Fruit fly (Drosophila melanogaster) whole organism, embryonic: ENCODE measurements around the gene CG43063.
A peak's percentile ranks its signal among the peaks of the same experiment; 100 is the strongest.

Experiments
- Asciz ChIP-seq: fragments of 200-800 bp; sonication (Bioruptor generic); optimal IDR thresholded peaks from 2 replicates; lab custom pipeline; 2017; ENCODE audit warnings: missing biosample characterization, mild to moderate bottlenecking, missing genetic modification characterization, missing genetic modification reagents
- CG10274 ChIP-seq: fragments of 200-800 bp; sonication (Bioruptor generic); optimal IDR thresholded peaks from 3 replicates; lab custom pipeline; 2017; ENCODE audit warnings: missing biosample characterization, mild to moderate bottlenecking, missing genetic modification characterization
- CG10431 ChIP-seq: fragments of 200-800 bp; sonication (Bioruptor generic); optimal IDR thresholded peaks from 3 replicates; lab custom pipeline; 2018; ENCODE audit warnings: missing biosample characterization, mild to moderate bottlenecking, missing genetic modification characterization
- CG11085 ChIP-seq: fragments of 200-800 bp; sonication (Bioruptor generic); IDR thresholded peaks from 2 replicates; pipeline ENCODE4 v1.3.6; 2022; ENCODE audit warnings: missing biosample characterization, missing genetic modification characterization
- CG11695 ChIP-seq: fragments of 200-800 bp; sonication (Bioruptor generic); IDR thresholded peaks from 3 replicates; pipeline ENCODE4 v1.3.6; 2022; ENCODE audit warnings: missing biosample characterization, missing genetic modification characterization
- CG12155 ChIP-seq: fragments of 200-800 bp; sonication (Bioruptor generic); optimal IDR thresholded peaks from 3 replicates; lab custom pipeline; 2016; ENCODE audit warnings: missing biosample characterization, missing genetic modification characterization
- CG17385 ChIP-seq: fragments of 200-800 bp; sonication (Bioruptor generic); optimal IDR thresholded peaks from 3 replicates; lab custom pipeline; 2018; ENCODE audit warnings: missing biosample characterization, mild to moderate bottlenecking, missing genetic modification characterization
- CG17829 ChIP-seq: fragments of 200-800 bp; optimal IDR thresholded peaks from 2 replicates; lab custom pipeline; 2019; ENCODE audit warnings: missing biosample characterization, mild to moderate bottlenecking, missing genetic modification characterization, moderate library complexity
- CG3065 ChIP-seq: fragments of 200-800 bp; sonication (Bioruptor generic); optimal IDR thresholded peaks from 2 replicates; lab custom pipeline; 2016; ENCODE audit warnings: missing biosample characterization, missing genetic modification characterization
- CG6813 ChIP-seq: fragments of 200-800 bp; sonication (Bioruptor generic); optimal IDR thresholded peaks from 2 replicates; lab custom pipeline; 2017; ENCODE audit warnings: missing biosample characterization, missing genetic modification characterization, mild to moderate bottlenecking, moderate library complexity, missing genetic modification reagents
- CG8388 ChIP-seq: fragments of 200-800 bp; sonication (Bioruptor generic); optimal IDR thresholded peaks from 2 replicates; lab custom pipeline; 2019; ENCODE audit warnings: missing biosample characterization, mild to moderate bottlenecking, missing genetic modification characterization, moderate library complexity
- CG9727 ChIP-seq: fragments of 200-800 bp; sonication (Bioruptor generic); optimal IDR thresholded peaks from 3 replicates; lab custom pipeline; 2017; ENCODE audit warnings: missing biosample characterization, mild to moderate bottlenecking, missing genetic modification characterization
- CTCF ChIP-seq: fragments of 200-800 bp; sonication (Bioruptor generic); optimal IDR thresholded peaks from 2 replicates; lab custom pipeline; 2017; ENCODE audit warnings: missing biosample characterization, mild to moderate bottlenecking, missing genetic modification characterization, moderate library complexity
- D19A ChIP-seq: fragments of 200-800 bp; optimal IDR thresholded peaks from 3 replicates; lab custom pipeline; 2019; ENCODE audit warnings: missing biosample characterization, mild to moderate bottlenecking, missing genetic modification characterization, moderate library complexity
- E2f2 ChIP-seq: fragments of 200-800 bp; sonication (Bioruptor generic); IDR thresholded peaks from 2 replicates; pipeline ENCODE4 v1.3.6; 2022; ENCODE audit warnings: missing biosample characterization, missing genetic modification characterization
- ERR ChIP-seq: fragments of 200-800 bp; sonication (Bioruptor generic); optimal IDR thresholded peaks from 2 replicates; lab custom pipeline; 2016; ENCODE audit warnings: missing biosample characterization, missing genetic modification characterization
- HLH4C ChIP-seq: fragments of 200-800 bp; sonication (Bioruptor generic); IDR thresholded peaks from 3 replicates; pipeline ENCODE4 v1.3.6; 2022; ENCODE audit warnings: missing biosample characterization, missing genetic modification characterization; ENCODE audit not compliant: partially characterized antibody
- Hmr ChIP-seq: fragments of 200-800 bp; sonication (Bioruptor generic); optimal IDR thresholded peaks from 3 replicates; lab custom pipeline; 2017; ENCODE audit warnings: mild to moderate bottlenecking, missing biosample characterization, missing genetic modification reagents, missing genetic modification characterization
- Max ChIP-seq: fragments of 200-800 bp; sonication (Bioruptor generic); optimal IDR thresholded peaks from 2 replicates; lab custom pipeline; 2016; ENCODE audit warnings: missing biosample characterization, mild to moderate bottlenecking, missing genetic modification characterization
- NC2α ChIP-seq: fragments of 200-800 bp; sonication (Bioruptor generic); optimal IDR thresholded peaks from 2 replicates; lab custom pipeline; 2016; ENCODE audit warnings: missing biosample characterization, missing genetic modification characterization
- Oli ChIP-seq: fragments of 200-800 bp; sonication (Bioruptor generic); optimal IDR thresholded peaks from 2 replicates; lab custom pipeline; 2018; ENCODE audit warnings: missing biosample characterization, mild to moderate bottlenecking, missing genetic modification characterization, moderate library complexity
- Trl ChIP-seq, 3 experiments: fragments of >200 bp in 2 of 3; fragments of 200-800 bp in 1 of 3; sonication (Bioruptor generic) in 1 of 3; optimal IDR thresholded peaks; 2 replicates in 1 of 3; 3 replicates in 2 of 3; lab custom pipeline; 2016 to 2017; ENCODE audit warnings: missing biosample characterization in 1 of 3, missing genetic modification characterization in 1 of 3
- abd-A ChIP-seq: fragments of 200-800 bp; sonication (Bioruptor generic); optimal IDR thresholded peaks from 3 replicates; lab custom pipeline; 2019; ENCODE audit warnings: missing biosample characterization, mild to moderate bottlenecking, missing genetic modification characterization, moderate library complexity
- ap ChIP-seq: fragments of 200-800 bp; sonication (Bioruptor generic); IDR thresholded peaks from 2 replicates; pipeline ENCODE4 v1.3.6; 2022; ENCODE audit warnings: missing biosample characterization, missing genetic modification characterization
- dimm ChIP-seq: fragments of 200-800 bp; sonication (Bioruptor generic); IDR thresholded peaks from 2 replicates; pipeline ENCODE4 v1.3.6; 2022; ENCODE audit warnings: missing biosample characterization, missing genetic modification characterization
- ftz-f1 ChIP-seq: fragments of 200-800 bp; sonication (Bioruptor generic); optimal IDR thresholded peaks from 2 replicates; lab custom pipeline; 2016; ENCODE audit warnings: missing biosample characterization, missing genetic modification characterization
- gcm2 ChIP-seq: fragments of 200-800 bp; sonication (Bioruptor generic); optimal IDR thresholded peaks from 2 replicates; lab custom pipeline; 2016; ENCODE audit warnings: missing biosample characterization, missing genetic modification characterization
- hkb ChIP-seq, 2 experiments: fragments of 200-800 bp in 1 of 2; fragments of >200 bp in 1 of 2; sonication (Bioruptor generic) in 1 of 2; IDR thresholded peaks in 1 of 2; optimal IDR thresholded peaks in 1 of 2; 2 replicates each; pipeline versions ENCODE4 v1.3.6 to Lab custom; 2017 to 2022; ENCODE audit warnings: missing biosample characterization in 1 of 2, missing genetic modification characterization in 1 of 2
- hth ChIP-seq: fragments of >200 bp; optimal IDR thresholded peaks from 2 replicates; lab custom pipeline; 2017; ENCODE audit warnings: inconsistent platforms
- inv ChIP-seq: fragments of 200-800 bp; sonication (Bioruptor generic); IDR thresholded peaks from 2 replicates; pipeline ENCODE4 v1.3.6; 2022; ENCODE audit warnings: missing biosample characterization, missing genetic modification characterization; ENCODE audit not compliant: partially characterized antibody
- luna ChIP-seq: fragments of 200-800 bp; sonication (Bioruptor generic); optimal IDR thresholded peaks from 2 replicates; lab custom pipeline; 2016; ENCODE audit warnings: missing biosample characterization, missing genetic modification characterization
- mam ChIP-seq: fragments of 200-800 bp; sonication (Bioruptor generic); optimal IDR thresholded peaks from 3 replicates; lab custom pipeline; 2016; ENCODE audit warnings: missing biosample characterization, missing genetic modification characterization
- nerfin-2 ChIP-seq: fragments of 200-800 bp; sonication (Bioruptor generic); IDR thresholded peaks from 2 replicates; pipeline ENCODE4 v1.3.6; 2022; ENCODE audit warnings: missing biosample characterization, missing genetic modification characterization; ENCODE audit not compliant: partially characterized antibody
- nom ChIP-seq: fragments of 200-800 bp; sonication (Bioruptor generic); optimal IDR thresholded peaks from 2 replicates; lab custom pipeline; 2017; ENCODE audit warnings: missing biosample characterization, missing genetic modification characterization, mild to moderate bottlenecking, moderate library complexity, missing genetic modification reagents
- pb ChIP-seq: fragments of 200-800 bp; sonication (Bioruptor generic); optimal IDR thresholded peaks from 3 replicates; lab custom pipeline; 2016; ENCODE audit warnings: missing biosample characterization, missing genetic modification characterization
- pho ChIP-seq: fragments of 200-800 bp; sonication (Bioruptor generic); optimal IDR thresholded peaks from 2 replicates; lab custom pipeline; 2016; ENCODE audit warnings: missing biosample characterization, missing genetic modification characterization
- pita ChIP-seq: fragments of 200-800 bp; sonication (Bioruptor generic); optimal IDR thresholded peaks from 2 replicates; lab custom pipeline; 2017; ENCODE audit warnings: missing biosample characterization, mild to moderate bottlenecking, missing genetic modification characterization
- pum ChIP-seq: fragments of 200-800 bp; sonication (Bioruptor generic); optimal IDR thresholded peaks from 2 replicates; lab custom pipeline; 2016; ENCODE audit warnings: missing biosample characterization, missing genetic modification characterization
- salm ChIP-seq: fragments of 200-800 bp; sonication (Bioruptor generic); optimal IDR thresholded peaks from 2 replicates; lab custom pipeline; 2018; ENCODE audit warnings: missing biosample characterization, mild to moderate bottlenecking, missing genetic modification characterization
- shn ChIP-seq: fragments of 200-800 bp; sonication (Bioruptor generic); optimal IDR thresholded peaks from 3 replicates; lab custom pipeline; 2016; ENCODE audit warnings: missing biosample characterization, missing genetic modification characterization
- sim ChIP-seq: fragments of 200-800 bp; sonication (Bioruptor generic); IDR thresholded peaks from 2 replicates; pipeline ENCODE4 v1.3.6; 2022; ENCODE audit warnings: missing biosample characterization, missing genetic modification characterization
- sob ChIP-seq: fragments of 200-800 bp; sonication (Bioruptor generic); IDR thresholded peaks from 2 replicates; pipeline ENCODE4 v1.3.6; 2022; ENCODE audit warnings: missing biosample characterization, missing genetic modification characterization
- sug ChIP-seq: fragments of 200-800 bp; optimal IDR thresholded peaks from 2 replicates; lab custom pipeline; 2019; ENCODE audit warnings: missing biosample characterization, mild to moderate bottlenecking, missing genetic modification characterization, moderate library complexity
- tgo ChIP-seq: fragments of 200-800 bp; sonication (Bioruptor generic); IDR thresholded peaks from 3 replicates; pipeline ENCODE4 v1.3.6; 2022; ENCODE audit warnings: missing biosample characterization, missing genetic modification characterization
- tio ChIP-seq: fragments of 200-800 bp; sonication (Bioruptor generic); optimal IDR thresholded peaks from 2 replicates; lab custom pipeline; 2017; ENCODE audit warnings: missing biosample characterization, missing genetic modification characterization, inconsistent platforms
- tll ChIP-seq, 2 experiments: fragments of 200-800 bp in 1 of 2; fragments of >200 bp in 1 of 2; sonication (Bioruptor generic) in 1 of 2; optimal IDR thresholded peaks; 2 replicates each; lab custom pipeline; 2017 to 2019; ENCODE audit warnings: missing biosample characterization in 2 of 2, missing genetic modification characterization in 2 of 2, mild to moderate bottlenecking in 1 of 2, moderate library complexity in 1 of 2
- tna ChIP-seq: fragments of 200-800 bp; sonication (Bioruptor generic); IDR thresholded peaks from 2 replicates; pipeline ENCODE4 v1.3.6; 2022; ENCODE audit warnings: missing biosample characterization, missing genetic modification characterization; ENCODE audit not compliant: partially characterized antibody
- trem ChIP-seq: fragments of 200-800 bp; optimal IDR thresholded peaks from 3 replicates; lab custom pipeline; 2019; ENCODE audit warnings: missing biosample characterization, mild to moderate bottlenecking, missing genetic modification characterization, moderate library complexity
- unpg ChIP-seq: fragments of 200-800 bp; sonication (Bioruptor generic); optimal IDR thresholded peaks from 3 replicates; lab custom pipeline; 2018; ENCODE audit warnings: missing biosample characterization, mild to moderate bottlenecking, missing genetic modification characterization, moderate library complexity
- zen ChIP-seq: fragments of 200-800 bp; sonication (Bioruptor generic); optimal IDR thresholded peaks from 3 replicates; lab custom pipeline; 2018; ENCODE audit warnings: missing biosample characterization, mild to moderate bottlenecking, missing genetic modification characterization, moderate library complexity

CG43063 gene

dm6 chr3R:13051298-13051723 is 34.7 kb upstream of the CG43063 start, which contains the start of gene CG7966 (continued):
- TF ChIP-seq mam (GFP tag; lab: Kevin White, UChicago) (no peak), Trl (optimal IDR thresholded peaks at IDR 0.05; lab: Kevin White, UChicago) (peak; percentile 65 to 81), Trl (GFP tag; optimal IDR thresholded peaks at IDR 0.05; lab: Kevin White, UChicago) (no peak), sug (tag; lab: Kevin White, UChicago) (peak; percentile 28), tna (GFP tag; lab: Robert Waterston, UW) (peak; percentile 30; the same call in 1 of the 2 replicates), tio (GFP tag; lab: Kevin White, UChicago) (no peak), NC2α (GFP tag; lab: Kevin White, UChicago) (peak; percentile 10), CG10431 (GFP tag; lab: Kevin White, UChicago) (peak; percentile 10), luna (no peak), CTCF (GFP tag; lab: Kevin White, UChicago) (peak; percentile 1), ap (GFP tag; lab: Robert Waterston, UW) (no peak), hth (lab: Kevin White, UChicago) (no peak), CG17385 (GFP tag; lab: Kevin White, UChicago) (peak; percentile 19), ERR (GFP tag; lab: Kevin White, UChicago) (no peak), hkb (optimal IDR thresholded peaks at IDR 0.05; lab: Kevin White, UChicago) (no peak), hkb (GFP tag; IDR thresholded peaks at IDR 0.05; lab: Robert Waterston, UW) (0 out of 2 replicates have a peak, but pooled peaks have one; percentile 49), sob (GFP tag; lab: Robert Waterston, UW) (no peak), CG11695 (GFP tag; lab: Robert Waterston, UW) (peak; percentile 76), trem (tag; lab: Kevin White, UChicago) (no peak), Hmr (GFP tag; lab: Kevin White, UChicago) (peak; percentile 36), Asciz (GFP tag; lab: Kevin White, UChicago) (no peak), dimm (GFP tag; lab: Robert Waterston, UW) (no peak), sim (GFP tag; lab: Robert Waterston, UW) (0 out of 2 replicates have a peak, but pooled peaks have one; percentile 33), HLH4C (GFP tag; lab: Robert Waterston, UW) (no peak), abd-A (tag; lab: Kevin White, UChicago) (no peak), nerfin-2 (GFP tag; lab: Robert Waterston, UW) (no peak), CG12155 (GFP tag; lab: Kevin White, UChicago) (no peak), zen (tag; lab: Kevin White, UChicago) (no peak), Oli (tag; lab: Kevin White, UChicago) (no peak), shn (GFP tag; lab: Kevin White, UChicago) (no peak), inv (GFP tag; lab: Robert Waterston, UW) (no peak), gcm2 (GFP tag; lab: Kevin White, UChicago) (no peak), CG11085 (GFP tag; lab: Robert Waterston, UW) (no peak), CG6813 (GFP tag; lab: Kevin White, UChicago) (peak; percentile 48), Max (no peak), CG3065 (GFP tag; lab: Kevin White, UChicago) (no peak), pho (GFP tag; lab: Kevin White, UChicago) (peak; percentile 15), pb (GFP tag; lab: Kevin White, UChicago) (peak; percentile 91), CG10274 (GFP tag; lab: Kevin White, UChicago) (no peak), pita (no peak), CG8388 (no peak), E2f2 (GFP tag; lab: Robert Waterston, UW) (no peak), tgo (GFP tag; lab: Robert Waterston, UW) (no peak), CG17829 (no peak), ftz-f1 (GFP tag; lab: Kevin White, UChicago) (peak; percentile 66), pum (GFP tag; lab: Kevin White, UChicago) (no peak), CG9727 (peak; percentile 6), unpg (GFP tag; lab: Kevin White, UChicago) (no peak), D19A (tag; lab: Kevin White, UChicago) (no peak), nom (GFP tag; lab: Kevin White, UChicago) (peak; percentile 53), tll (GFP tag; optimal IDR thresholded peaks at IDR 0.05; lab: Kevin White, UChicago) (no peak), salm (tag; lab: Kevin White, UChicago) (peak; percentile 10)
